Fruit fly (Drosophila melanogaster): ENCODE measurements around the gene CG11178.

- TF ChIP-seq CG8478 (optimal IDR thresholded peaks at IDR 0.05) = no peak
- peak; percentile 99 to 100 for TF ChIP-seq CTCF (optimal IDR thresholded peaks at IDR 0.05)
Observed at dm6 chrX:13563483-13564443, 41.7 kb upstream of the CG11178 start, which contains the start of the genes CG46311 and Tpst.

Data from S2 (cell line).